Worm (Caenorhabditis elegans): Measurements from ENCODE around the gene ZK637.4.

The ZK637.4 gene

DNA sequence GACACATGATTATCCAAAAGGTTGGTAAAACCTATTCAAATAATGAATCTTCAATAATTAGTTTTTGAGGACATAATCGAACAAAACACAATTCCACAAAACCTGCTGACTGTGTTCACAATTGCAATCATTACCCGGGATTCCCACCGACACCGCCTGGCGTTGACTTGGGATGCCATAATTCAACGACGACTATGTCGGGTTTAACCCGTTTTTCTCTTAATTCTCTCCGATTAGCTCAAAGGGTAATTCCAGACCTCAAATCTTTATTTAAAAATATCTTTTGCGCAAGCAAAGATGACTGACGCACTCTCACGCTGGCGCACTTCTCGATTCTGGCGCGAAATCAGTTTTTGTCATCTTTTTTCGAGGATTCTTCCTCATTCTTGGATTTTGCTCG, 41.2 kb upstream of the ZK637.4 start:
- TF ChIP-seq D2030.7 (GFP tag; IDR thresholded peaks at IDR 0.05) (peak; percentile 46; the same call in 1 of the 2 replicates), madf-8 (GFP tag; conservative IDR thresholded peaks at IDR 0.05) (peak; percentile 89), mcd-1 (GFP tag; IDR thresholded peaks at IDR 0.05) (peak; percentile 71), F33H1.4 (GFP tag; IDR thresholded peaks at IDR 0.05) (peak; percentile 42; the same call in 1 of the 2 replicates), madf-6 (GFP tag; IDR thresholded peaks at IDR 0.05) (peak; percentile 83)

DNA sequence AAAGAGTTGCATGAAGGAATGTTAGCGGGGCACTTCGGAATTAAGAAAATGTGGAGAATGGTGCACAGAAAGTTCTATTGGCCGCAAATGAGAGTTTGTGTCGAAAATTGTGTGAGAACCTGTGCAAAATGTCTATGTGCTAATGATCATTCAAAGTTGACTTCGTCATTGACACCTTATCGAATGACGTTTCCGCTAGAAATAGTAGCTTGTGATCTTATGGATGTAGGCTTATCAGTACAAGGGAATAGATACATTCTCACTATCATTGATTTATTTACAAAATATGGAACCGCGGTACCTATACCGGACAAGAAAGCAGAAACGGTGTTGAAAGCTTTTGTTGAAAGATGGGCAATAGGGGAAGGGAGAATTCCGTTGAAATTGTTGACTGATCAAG, 35.1 kb upstream of the ZK637.4 start:
- TF ChIP-seq nhr-80 (tag; optimal IDR thresholded peaks at IDR 0.05) (peak; percentile 62), pbrm-1 (GFP tag; IDR thresholded peaks at IDR 0.05) (no peak)

DNA sequence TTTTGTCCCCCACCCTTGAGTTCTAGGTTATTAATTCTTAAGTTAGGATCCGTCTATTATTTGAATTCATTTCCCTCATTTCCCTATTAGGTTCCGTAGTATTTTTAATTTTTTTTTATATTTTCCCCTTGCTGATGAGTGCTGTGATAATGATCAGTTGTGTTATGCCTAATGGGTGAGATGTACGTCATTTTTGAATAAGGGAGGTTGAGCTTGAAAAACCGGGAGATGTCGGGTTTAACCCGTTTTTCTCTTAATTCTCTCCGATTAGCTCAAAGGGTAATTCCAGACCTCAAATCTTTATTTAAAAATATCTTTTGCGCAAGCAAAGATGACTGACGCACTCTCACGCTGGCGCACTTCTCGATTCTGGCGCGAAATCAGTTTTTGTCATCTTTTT, 32.8 kb upstream of the ZK637.4 start:
- TF ChIP-seq Y53G8AR.9 (GFP tag; conservative IDR thresholded peaks at IDR 0.05) (peak; percentile 47; the same call in 1 of the 2 replicates), attf-6 (GFP tag; IDR thresholded peaks at IDR 0.05) (peak; percentile 50; the same call in 1 of the 2 replicates), ztf-25 (GFP tag; IDR thresholded peaks at IDR 0.05) (0 out of 2 replicates have a peak, but pooled peaks have one; percentile 57), rcor-1 (GFP tag; IDR thresholded peaks at IDR 0.05) (peak; percentile 27; the same call in 1 of the 2 replicates), dox-1 (GFP tag; IDR thresholded peaks at IDR 0.05) (peak; percentile 40), Y53F4B.3 (GFP tag; IDR thresholded peaks at IDR 0.05) (peak; percentile 35; the same call in 1 of the 2 replicates), hsf-1 (GFP tag; IDR thresholded peaks at IDR 0.05) (peak; percentile 64; the same call in 1 of the 2 replicates), Y79H2A.3 (GFP tag; conservative IDR thresholded peaks at IDR 0.05) (peak; percentile 94), madf-8 (GFP tag; conservative IDR thresholded peaks at IDR 0.05) (0 out of 2 replicates have a peak, but pooled peaks have one; percentile 48), ceh-40 (GFP tag; IDR thresholded peaks at IDR 0.05) (0 out of 2 replicates have a peak, but pooled peaks have one; percentile 26), mcd-1 (GFP tag; IDR thresholded peaks at IDR 0.05) (0 out of 2 replicates have a peak, but pooled peaks have one; percentile 7), B0019.2 (GFP tag; conservative IDR thresholded peaks at IDR 0.05) (peak; percentile 29; the same call in 1 of the 2 replicates), nfyb-1 (GFP tag; IDR thresholded peaks at IDR 0.05) (0 out of 2 replicates have a peak, but pooled peaks have one; percentile 26), aptf-3 (GFP tag; IDR thresholded peaks at IDR 0.05) (0 out of 2 replicates have a peak, but pooled peaks have one; percentile 65), F33H1.4 (GFP tag; IDR thresholded peaks at IDR 0.05) (peak; percentile 23; the same call in 1 of the 2 replicates), madf-6 (GFP tag; IDR thresholded peaks at IDR 0.05) (peak; percentile 73), ceh-91 (GFP tag; IDR thresholded peaks at IDR 0.05) (0 out of 2 replicates have a peak, but pooled peaks have one; percentile 30), D2030.7 (GFP tag; IDR thresholded peaks at IDR 0.05) (0 out of 2 replicates have a peak, but pooled peaks have one; percentile 26)

DNA sequence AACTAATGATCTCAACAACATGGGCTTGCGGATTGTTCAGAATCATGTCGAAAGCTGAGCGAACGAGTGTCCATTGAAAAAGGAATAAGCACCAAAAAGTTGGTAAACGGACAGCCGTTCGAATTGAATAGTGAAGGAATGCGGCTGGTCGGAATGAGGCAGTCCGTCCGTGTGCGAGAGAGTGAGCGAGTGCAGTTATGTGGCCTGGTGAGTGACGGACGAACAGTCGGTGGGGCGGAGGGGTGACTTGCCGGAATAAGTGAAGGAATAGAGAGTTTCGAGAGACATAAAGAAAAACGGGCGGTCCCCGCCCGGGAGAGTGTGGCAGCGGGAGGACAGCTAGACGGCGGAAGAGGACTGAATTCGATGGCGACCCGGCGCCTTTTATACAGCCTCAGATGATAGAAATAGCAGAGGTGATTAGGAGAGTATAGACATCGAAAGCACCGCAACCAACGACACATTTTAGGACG, 28.2 kb upstream of the ZK637.4 start:
- 0 out of 2 replicates have a peak, but pooled peaks have one; percentile 85 for TF ChIP-seq nhr-120 (GFP tag; IDR thresholded peaks at IDR 0.05)
- no peak for TF ChIP-seq mes-4 (tag; optimal IDR thresholded peaks at IDR 0.05)
- peak; percentile 36; the same call in 1 of the 2 replicates for TF ChIP-seq pbrm-1 (GFP tag; IDR thresholded peaks at IDR 0.05)
- no peak for TF ChIP-seq snpc-4 (GFP tag; optimal IDR thresholded peaks at IDR 0.05)
- peak in 3 of 4 experiments; percentile 27 to 45 (median 27) for TF ChIP-seq snpc-4 (tag; optimal IDR thresholded peaks at IDR 0.05)
- TF ChIP-seq ztf-18 (tag; optimal IDR thresholded peaks at IDR 0.05) = peak; percentile 73
- no peak for TF ChIP-seq Y53F4B.3 (GFP tag; IDR thresholded peaks at IDR 0.05)
- TF ChIP-seq lsl-1 (GFP tag; optimal IDR thresholded peaks at IDR 0.05) = no peak
- no peak for TF ChIP-seq T26A5.8 (tag; optimal IDR thresholded peaks at IDR 0.05)
- TF ChIP-seq Y67H2A.10 (GFP tag; conservative IDR thresholded peaks at IDR 0.05) = no peak
- TF ChIP-seq Y53G8AR.9 (GFP tag; conservative IDR thresholded peaks at IDR 0.05) = peak; percentile 83
- TF ChIP-seq ztf-6 (GFP tag; IDR thresholded peaks at IDR 0.05) = no peak
- TF ChIP-seq ceh-40 (GFP tag; IDR thresholded peaks at IDR 0.05) = no peak
- no peak for TF ChIP-seq T07F8.4 (tag; optimal IDR thresholded peaks at IDR 0.05)
- peak; percentile 86 for TF ChIP-seq somi-1 (GFP tag; optimal IDR thresholded peaks at IDR 0.05)
- peak; percentile 78 for TF ChIP-seq mcd-1 (GFP tag; IDR thresholded peaks at IDR 0.05)
- 0 out of 2 replicates have a peak, but pooled peaks have one; percentile 45 for TF ChIP-seq ztf-25 (GFP tag; IDR thresholded peaks at IDR 0.05)
- no peak for TF ChIP-seq nfya-2 (GFP tag; IDR thresholded peaks at IDR 0.05)
- TF ChIP-seq C06A6.2 (GFP tag; conservative IDR thresholded peaks at IDR 0.05) = peak; percentile 73
- TF ChIP-seq cebp-2 (GFP tag; IDR thresholded peaks at IDR 0.05) = peak; percentile 73; the same call in 1 of the 2 replicates
- peak; percentile 81; the same call in 1 of the 2 replicates for TF ChIP-seq bed-1 (GFP tag; IDR thresholded peaks at IDR 0.05)
- no peak for TF ChIP-seq mel-28 (tag; optimal IDR thresholded peaks at IDR 0.05; ENCODE audit: borderline replicate concordance)
- peak; percentile 84 for TF ChIP-seq K11D2.4 (GFP tag; IDR thresholded peaks at IDR 0.05)
- no peak for TF ChIP-seq egl-18 (GFP tag; IDR thresholded peaks at IDR 0.05)
- TF ChIP-seq B0336.3 (GFP tag; IDR thresholded peaks at IDR 0.05) = peak; percentile 85; the same call in 1 of the 2 replicates
- no peak for TF ChIP-seq sea-2 (GFP tag; IDR thresholded peaks at IDR 0.05)
- TF ChIP-seq atf-7 (tag; optimal IDR thresholded peaks at IDR 0.05) = peak; percentile 83
- TF ChIP-seq dpff-1 (tag; optimal IDR thresholded peaks at IDR 0.05) = no peak
